Worm (Caenorhabditis elegans): ENCODE results near the gene math-41.

DNA sequence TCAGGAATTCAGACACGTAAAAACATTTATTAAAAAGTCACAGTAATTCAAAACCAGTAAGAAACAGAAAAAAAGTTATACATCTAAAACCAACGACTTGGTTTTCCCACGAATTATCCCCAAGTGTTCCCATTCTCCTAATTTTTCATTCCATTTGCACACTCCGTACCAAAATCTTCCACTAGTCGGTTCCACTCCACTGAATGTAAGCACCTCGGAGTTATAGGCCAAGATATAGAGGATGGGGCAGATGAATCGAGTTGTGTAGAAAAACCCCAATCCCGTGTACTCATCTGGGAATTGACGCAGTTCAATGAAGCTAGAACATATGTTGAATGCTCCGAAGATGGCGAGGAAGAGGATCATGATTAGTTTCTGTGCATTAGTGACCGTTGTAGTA lies 37.2 kb upstream of the math-41 start:
- no peak for TF ChIP-seq snpc-4 (tag; optimal IDR thresholded peaks at IDR 0.05)
- no peak for TF ChIP-seq unc-55 (GFP tag; optimal IDR thresholded peaks at IDR 0.05)
- no peak for TF ChIP-seq elt-1 (tag; optimal IDR thresholded peaks at IDR 0.05)
- no peak for TF ChIP-seq zag-1 (tag; optimal IDR thresholded peaks at IDR 0.05)
- no peak for TF ChIP-seq skn-1 (tag; optimal IDR thresholded peaks at IDR 0.05)
- TF ChIP-seq egl-27 (tag; optimal IDR thresholded peaks at IDR 0.05), result no peak
- TF ChIP-seq ceh-82 (tag; optimal IDR thresholded peaks at IDR 0.05), result no peak

Measured in whole organism, L2 larva.